Worm (Caenorhabditis elegans) whole organism, L4/young adult: Measurements from ENCODE around the gene nstp-9.

Experiments
- W03F9.2 ChIP-seq: fragments of 150-350 bp; optimal IDR thresholded peaks from 2 replicates; lab custom pipeline; 2014; ENCODE audit warnings: missing biosample characterization, missing genetic modification characterization
- dao-5 ChIP-seq: sonication (generic microtip); optimal IDR thresholded peaks from 2 replicates; lab custom pipeline; 2016; ENCODE audit warnings: missing genotype, missing genetic modification characterization, moderate library complexity, missing compliant biosample characterization
- him-1 ChIP-seq: sonication (generic microtip); optimal IDR thresholded peaks from 2 replicates; lab custom pipeline; 2016; ENCODE audit warnings: missing genotype, missing genetic modification reagents, missing genetic modification characterization, missing compliant biosample characterization

DNA sequence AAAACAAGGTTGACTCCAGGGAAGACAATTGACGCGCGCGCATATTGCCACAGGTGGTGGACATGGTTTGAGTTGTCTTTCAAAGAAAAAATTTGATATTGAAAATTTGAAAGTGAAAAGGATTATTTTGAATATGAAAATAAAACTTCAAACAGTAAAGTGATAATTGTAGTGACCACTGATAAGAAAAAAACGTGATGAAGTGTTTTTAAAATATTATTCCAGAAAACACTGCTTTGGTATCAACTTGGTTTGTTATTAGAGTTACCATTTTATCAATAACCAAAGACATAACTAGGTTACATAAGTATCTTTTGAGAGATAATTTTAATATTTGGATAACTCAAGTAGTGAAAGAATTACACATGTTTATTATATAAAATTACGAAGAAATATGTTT, 3.3 kb downstream of the nstp-9 start:
- no peak for TF ChIP-seq dao-5 (tag; lab: Kevin White, UChicago)
- TF ChIP-seq him-1 (tag; lab: Kevin White, UChicago): no peak
- no peak for TF ChIP-seq W03F9.2 (tag; lab: Kevin White, UChicago)
